Fruit fly (Drosophila melanogaster) whole organism, wandering third instar larva: ENCODE data around the gene CG13002.

Experiments
- Abd-B ChIP-seq: fragments of >200 bp; optimal IDR thresholded peaks from 2 replicates; lab custom pipeline; 2017; ENCODE audit warnings: missing biosample characterization, missing genetic modification characterization
- Dif ChIP-seq: fragments of 200-275, 200-300 bp; sonication (Bioruptor generic); optimal IDR thresholded peaks from 2 replicates; lab custom pipeline; 2018; ENCODE audit warnings: missing biosample characterization, missing genetic modification characterization; ENCODE audit not compliant: partially characterized antibody
- GATAd ChIP-seq: sonication (Bioruptor generic); optimal IDR thresholded peaks from 2 replicates; lab custom pipeline; 2016; ENCODE audit warnings: missing biosample characterization, missing genetic modification characterization
- Hnf4 ChIP-seq: fragments of 200-800 bp; sonication (Bioruptor generic); optimal IDR thresholded peaks from 2 replicates; lab custom pipeline; 2016; ENCODE audit warnings: missing biosample characterization, mild to moderate bottlenecking, missing genetic modification characterization
- Rel ChIP-seq, 2 experiments: fragments of 200-800 bp; sonication (Bioruptor generic) in 1 of 2; optimal IDR thresholded peaks; 2 replicates in 1 of 2; 3 replicates in 1 of 2; lab custom pipeline; 2016 to 2019; ENCODE audit warnings: mild to moderate bottlenecking in 2 of 2, missing biosample characterization in 2 of 2, missing genetic modification characterization in 2 of 2, moderate library complexity in 1 of 2
- br ChIP-seq: fragments of 200-800 bp; sonication (Bioruptor generic); optimal IDR thresholded peaks from 2 replicates; lab custom pipeline; 2016; ENCODE audit warnings: missing biosample characterization, missing genetic modification characterization
- brk ChIP-seq: fragments of 200-800 bp; sonication (Bioruptor generic); optimal IDR thresholded peaks from 2 replicates; lab custom pipeline; 2016; ENCODE audit warnings: missing biosample characterization, mild to moderate bottlenecking, missing genetic modification characterization
- dl ChIP-seq, 2 experiments: fragments of 175-275, 200-275 bp in 1 of 2; fragments of 200-275 bp in 1 of 2; sonication (Bioruptor generic); optimal IDR thresholded peaks; lab custom pipeline; 2018; ENCODE audit warnings: mild to moderate bottlenecking in 2 of 2, missing biosample characterization in 2 of 2, missing genetic modification characterization in 2 of 2, moderate library complexity in 2 of 2; ENCODE audit not compliant: partially characterized antibody in 2 of 2, insufficient read depth in 1 of 2
- dmrt93B ChIP-seq: fragments of 200-800 bp; sonication (Bioruptor generic); optimal IDR thresholded peaks from 2 replicates; lab custom pipeline; 2018; ENCODE audit warnings: missing biosample characterization, mild to moderate bottlenecking, missing genetic modification characterization
- fru ChIP-seq: fragments of 200-800 bp; sonication (Bioruptor generic); optimal IDR thresholded peaks from 3 replicates; lab custom pipeline; 2016; ENCODE audit warnings: missing biosample characterization, mild to moderate bottlenecking, missing genetic modification characterization
- h ChIP-seq: fragments of 200-800 bp; sonication (Bioruptor generic); optimal IDR thresholded peaks from 3 replicates; lab custom pipeline; 2016; ENCODE audit warnings: missing biosample characterization, mild to moderate bottlenecking, missing genetic modification characterization
- psq ChIP-seq: fragments of 200-800 bp; sonication (Bioruptor generic); optimal IDR thresholded peaks from 3 replicates; lab custom pipeline; 2017; ENCODE audit warnings: missing biosample characterization, mild to moderate bottlenecking, missing genetic modification characterization, moderate library complexity
- sv ChIP-seq: fragments of 200-800 bp; sonication (Bioruptor generic); optimal IDR thresholded peaks from 3 replicates; lab custom pipeline; 2016; ENCODE audit warnings: missing biosample characterization, missing genetic modification characterization
- woc ChIP-seq: sonication (Bioruptor generic); optimal IDR thresholded peaks from 2 replicates; lab custom pipeline; 2016; ENCODE audit warnings: missing biosample characterization, mild to moderate bottlenecking, missing genetic modification characterization

DNA sequence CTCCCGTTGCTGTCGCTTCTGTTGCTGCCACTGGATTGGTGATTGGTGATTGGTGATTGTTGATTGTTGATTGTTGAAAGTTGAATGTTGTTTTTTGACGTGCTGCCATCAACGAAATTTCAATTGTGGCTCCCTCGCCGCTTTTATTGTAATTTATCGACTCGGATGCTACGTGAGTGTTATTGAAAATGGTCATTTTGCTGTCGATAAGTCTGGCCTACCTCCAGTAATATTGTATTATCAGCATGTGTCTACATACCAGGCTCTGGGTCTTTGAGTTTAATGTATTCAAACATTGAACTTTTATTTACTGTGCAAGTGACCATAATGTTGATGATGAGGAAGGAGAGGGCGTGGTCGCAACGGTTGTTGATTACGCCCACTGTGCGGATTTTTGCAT lies 12.8 kb downstream of the CG13002 start:
- TF ChIP-seq psq (GFP tag; lab: Kevin White, UChicago) (no peak), sv (GFP tag; lab: Kevin White, UChicago) (no peak), br (GFP tag; lab: Kevin White, UChicago) (no peak), fru (GFP tag; lab: Kevin White, UChicago) (no peak), woc (GFP tag; lab: Kevin White, UChicago) (no peak), h (no peak), dl (GFP tag; optimal IDR thresholded peaks at IDR 0.05; lab: Kevin White, UChicago; ENCODE audit: insufficient read depth in 1 of 2, partially characterized antibody in 2 of 2) (no peak), GATAd (GFP tag; lab: Kevin White, UChicago) (no peak), dmrt93B (no peak), Dif (GFP tag; lab: Kevin White, UChicago) (no peak), Hnf4 (GFP tag; lab: Kevin White, UChicago) (no peak), Abd-B (GFP tag; lab: Kevin White, UChicago) (no peak), Rel (GFP tag; optimal IDR thresholded peaks at IDR 0.05; lab: Kevin White, UChicago) (no peak), Rel (tag; optimal IDR thresholded peaks at IDR 0.05; lab: Kevin White, UChicago) (no peak), brk (GFP tag; lab: Kevin White, UChicago) (no peak)
